Worm (Caenorhabditis elegans) whole organism, young adult: ENCODE results near the gene tmem-218.

Experiments used
- aptf-3 ChIP-seq: fragments of 200-800 bp; sonication (Bioruptor generic); IDR thresholded peaks from 2 replicates; pipeline ENCODE4 v1.3.6; 2022; ENCODE audit warnings: missing genetic modification characterization, missing compliant biosample characterization
- nfya-1 ChIP-seq: sonication (generic microtip); optimal IDR thresholded peaks from 2 replicates; lab custom pipeline; 2017; ENCODE audit warnings: antibody characterized with exemption, missing compliant biosample characterization, missing genetic modification characterization, borderline replicate concordance; ENCODE audit not compliant: insufficient read depth
- nfya-2 ChIP-seq: fragments of 200-800 bp; sonication (Bioruptor generic); IDR thresholded peaks from 2 replicates; pipeline ENCODE4 v1.3.6; 2022; ENCODE audit warnings: missing genetic modification reagents, missing genetic modification characterization, missing compliant biosample characterization

- no peak for TF ChIP-seq nfya-2 (GFP tag; lab: Robert Waterston, UW)
- TF ChIP-seq nfya-1 (tag; lab: Kevin White, UChicago): no peak
- TF ChIP-seq aptf-3: no peak
Observed at ce11 chrX:17640790-17641189, 8.7 kb upstream of the tmem-218 start, which contains the start of gene H18N23.2.
